Fruit fly (Drosophila melanogaster): ENCODE measurements around the gene smog.

The smog gene

DNA sequence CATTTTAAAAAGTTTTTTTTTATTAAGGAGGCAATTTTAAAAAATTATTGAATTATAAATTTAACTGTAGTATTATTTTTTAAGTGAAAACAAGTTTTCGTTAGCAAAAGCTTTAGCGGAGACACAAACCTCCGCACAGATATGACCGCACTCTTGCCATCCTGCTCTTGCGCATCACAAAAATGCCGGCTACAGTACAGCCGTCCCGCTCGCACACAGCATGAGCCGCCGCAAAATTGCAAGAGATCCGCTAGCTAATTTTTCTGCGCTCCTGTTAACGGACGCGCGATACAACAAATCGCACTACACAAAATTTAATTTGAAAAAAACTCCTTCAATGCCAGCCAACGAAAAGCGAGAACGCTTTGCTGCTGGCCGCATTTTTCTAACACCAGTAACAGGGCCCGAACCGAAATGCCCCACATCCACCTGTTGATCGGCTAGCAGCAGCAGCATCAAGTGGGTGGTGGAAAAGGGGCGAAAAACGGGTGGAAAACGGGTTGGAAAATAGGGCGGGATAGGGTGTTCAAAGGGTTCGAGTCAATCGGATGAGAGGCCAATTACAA, 42.5 kb upstream of the smog start (continued):
- TF ChIP-seq Kr (GFP tag; optimal IDR thresholded peaks at IDR 0.05) = peak; percentile 95
- TF ChIP-seq dpn (GFP tag; optimal IDR thresholded peaks at IDR 0.05) = peak; percentile 8 to 64
- no peak for TF ChIP-seq CG1233 (GFP tag; optimal IDR thresholded peaks at IDR 0.05)
- no peak for TF ChIP-seq slp2 (GFP tag; optimal IDR thresholded peaks at IDR 0.05)
- TF ChIP-seq Sry-δ (GFP tag; optimal IDR thresholded peaks at IDR 0.05) = no peak
- no peak for TF ChIP-seq h (optimal IDR thresholded peaks at IDR 0.05)
- TF ChIP-seq CG15479 (GFP tag; optimal IDR thresholded peaks at IDR 0.05) = no peak
- TF ChIP-seq pnt (GFP tag; optimal IDR thresholded peaks at IDR 0.05) = no peak
- no peak for TF ChIP-seq CG4617 (GFP tag; optimal IDR thresholded peaks at IDR 0.05; ENCODE audit: borderline replicate concordance)
- no peak for TF ChIP-seq Dref (GFP tag; IDR thresholded peaks at IDR 0.05)
- TF ChIP-seq CG7372 (GFP tag; IDR thresholded peaks at IDR 0.05) = 0 out of 2 replicates have a peak, but pooled peaks have one; percentile 26
- no peak for TF ChIP-seq NFAT (GFP tag; IDR thresholded peaks at IDR 0.05)
- TF ChIP-seq ab (GFP tag; optimal IDR thresholded peaks at IDR 0.05) = no peak
- TF ChIP-seq onecut (GFP tag; IDR thresholded peaks at IDR 0.05) = no peak; the same call in 1 of the 2 replicates
- TF ChIP-seq D (optimal IDR thresholded peaks at IDR 0.05) = no peak
- TF ChIP-seq D (GFP tag; optimal IDR thresholded peaks at IDR 0.05) = no peak
- TF ChIP-seq Hsf (GFP tag; optimal IDR thresholded peaks at IDR 0.05) = peak; percentile 42
- peak in 1 of 2 experiments; percentile 48 for TF ChIP-seq crp (GFP tag; optimal IDR thresholded peaks at IDR 0.05)
- TF ChIP-seq Six4 (GFP tag; optimal IDR thresholded peaks at IDR 0.05) = no peak
- TF ChIP-seq dysf (GFP tag; IDR thresholded peaks at IDR 0.05) = peak; percentile 49; the same call in 1 of the 3 replicates
- TF ChIP-seq Poxn (GFP tag; IDR thresholded peaks at IDR 0.05) = no peak
- TF ChIP-seq CG1647 (GFP tag; optimal IDR thresholded peaks at IDR 0.05) = peak; percentile 13
- peak; percentile 44; the same call in 1 of the 2 replicates for TF ChIP-seq sens-2 (GFP tag; IDR thresholded peaks at IDR 0.05)
- TF ChIP-seq slou (GFP tag; optimal IDR thresholded peaks at IDR 0.05) = no peak
- peak in 1 of 2 experiments; percentile 55 for TF ChIP-seq bsh (GFP tag; optimal IDR thresholded peaks at IDR 0.05)
- TF ChIP-seq gro (GFP tag; optimal IDR thresholded peaks at IDR 0.05) = peak; percentile 70
- no peak for TF ChIP-seq CG34376 (GFP tag; optimal IDR thresholded peaks at IDR 0.05)
- TF ChIP-seq CG2889 (GFP tag; IDR thresholded peaks at IDR 0.05) = no peak
- TF ChIP-seq CG17385 (GFP tag; optimal IDR thresholded peaks at IDR 0.05) = peak; percentile 16
- peak; percentile 17 for TF ChIP-seq CG9817 (tag; optimal IDR thresholded peaks at IDR 0.05)
- no peak for TF ChIP-seq CG11398 (GFP tag; optimal IDR thresholded peaks at IDR 0.05)
- TF ChIP-seq Oaz (GFP tag; IDR thresholded peaks at IDR 0.05) = no peak
- TF ChIP-seq ttk (GFP tag; IDR thresholded peaks at IDR 0.05) = no peak
- no peak for TF ChIP-seq psq (GFP tag; optimal IDR thresholded peaks at IDR 0.05)
- TF ChIP-seq eyg (GFP tag; optimal IDR thresholded peaks at IDR 0.05) = no peak
- TF ChIP-seq CG13424 (tag; optimal IDR thresholded peaks at IDR 0.05) = peak; percentile 63
- no peak for TF ChIP-seq nau (GFP tag; optimal IDR thresholded peaks at IDR 0.05)
- TF ChIP-seq MESR4 (GFP tag; optimal IDR thresholded peaks at IDR 0.05) = no peak
- no peak for TF ChIP-seq CG5953 (GFP tag; IDR thresholded peaks at IDR 0.05)
- no peak for TF ChIP-seq CG6765 (GFP tag; optimal IDR thresholded peaks at IDR 0.05)
- TF ChIP-seq ems (GFP tag; optimal IDR thresholded peaks at IDR 0.05) = peak; percentile 23
- TF ChIP-seq tx (GFP tag; optimal IDR thresholded peaks at IDR 0.05) = no peak
- peak; percentile 59 for TF ChIP-seq CG12299 (tag; optimal IDR thresholded peaks at IDR 0.05)
- TF ChIP-seq gem (tag; optimal IDR thresholded peaks at IDR 0.05) = peak; percentile 69
- no peak for TF ChIP-seq klu (GFP tag; IDR thresholded peaks at IDR 0.05)
- no peak for TF ChIP-seq Hmx (GFP tag; optimal IDR thresholded peaks at IDR 0.05)
- no peak for TF ChIP-seq CG8281 (tag; optimal IDR thresholded peaks at IDR 0.05)
- no peak for TF ChIP-seq hkb (optimal IDR thresholded peaks at IDR 0.05)
- TF ChIP-seq hkb (GFP tag; IDR thresholded peaks at IDR 0.05) = peak; percentile 60
- TF ChIP-seq CG8089 (GFP tag; optimal IDR thresholded peaks at IDR 0.05) = no peak
- peak; percentile 53; the same call in 1 of the 3 replicates for TF ChIP-seq z (GFP tag; IDR thresholded peaks at IDR 0.05)
- no peak for TF ChIP-seq Hr78 (GFP tag; optimal IDR thresholded peaks at IDR 0.05)
